Fruit fly (Drosophila melanogaster) whole organism, adult: Measurements from ENCODE around the gene ATP7.

Experiments
- CG11617 ChIP-seq: fragments of 200-800 bp; sonication (Bioruptor generic); optimal IDR thresholded peaks from 2 replicates; lab custom pipeline; 2017; ENCODE audit warnings: mild to moderate bottlenecking, missing biosample characterization, missing genetic modification reagents, missing genetic modification characterization
- CG12768 ChIP-seq: fragments of 200-800 bp; sonication (Bioruptor generic); optimal IDR thresholded peaks from 2 replicates; lab custom pipeline; 2017; ENCODE audit warnings: missing biosample characterization, missing genetic modification characterization, mild to moderate bottlenecking, moderate library complexity, missing genetic modification reagents
- CG14711 ChIP-seq: fragments of 200-800 bp; sonication (Bioruptor generic); optimal IDR thresholded peaks from 2 replicates; lab custom pipeline; 2018; ENCODE audit warnings: missing biosample characterization, mild to moderate bottlenecking, missing genetic modification characterization, moderate library complexity
- CG7101 ChIP-seq: fragments of 200-800 bp; sonication (Bioruptor generic); optimal IDR thresholded peaks from 2 replicates; lab custom pipeline; 2018; ENCODE audit warnings: missing biosample characterization, mild to moderate bottlenecking, missing genetic modification characterization, moderate library complexity
- Clk ChIP-seq: fragments of 200-800 bp; sonication (Bioruptor generic); optimal IDR thresholded peaks from 2 replicates; lab custom pipeline; 2017; ENCODE audit warnings: missing biosample characterization, missing genetic modification characterization
- Crg-1 ChIP-seq: fragments of 200-800 bp; sonication (Bioruptor generic); optimal IDR thresholded peaks from 2 replicates; lab custom pipeline; 2016; ENCODE audit warnings: missing biosample characterization, missing genetic modification characterization
- Mnt ChIP-seq: fragments of 200-800 bp; sonication (Bioruptor generic); optimal IDR thresholded peaks from 2 replicates; lab custom pipeline; 2016; ENCODE audit warnings: missing biosample characterization, mild to moderate bottlenecking, missing genetic modification characterization
- bab1 ChIP-seq: fragments of 200-800 bp; sonication (Bioruptor generic); optimal IDR thresholded peaks from 3 replicates; lab custom pipeline; 2019; ENCODE audit warnings: missing biosample characterization, mild to moderate bottlenecking, missing genetic modification characterization, moderate library complexity
- cnc ChIP-seq, 2 experiments: fragments of >200 bp; optimal IDR thresholded peaks; 2 replicates each; lab custom pipeline; 2017
- pad ChIP-seq: fragments of 200-800 bp; sonication (Bioruptor generic); optimal IDR thresholded peaks from 3 replicates; lab custom pipeline; 2017; ENCODE audit warnings: missing biosample characterization, missing genetic modification characterization, mild to moderate bottlenecking, moderate library complexity, missing genetic modification reagents
- toe ChIP-seq: fragments of 200-800 bp; sonication (Bioruptor generic); optimal IDR thresholded peaks from 2 replicates; lab custom pipeline; 2016; ENCODE audit warnings: missing biosample characterization, missing genetic modification characterization

DNA sequence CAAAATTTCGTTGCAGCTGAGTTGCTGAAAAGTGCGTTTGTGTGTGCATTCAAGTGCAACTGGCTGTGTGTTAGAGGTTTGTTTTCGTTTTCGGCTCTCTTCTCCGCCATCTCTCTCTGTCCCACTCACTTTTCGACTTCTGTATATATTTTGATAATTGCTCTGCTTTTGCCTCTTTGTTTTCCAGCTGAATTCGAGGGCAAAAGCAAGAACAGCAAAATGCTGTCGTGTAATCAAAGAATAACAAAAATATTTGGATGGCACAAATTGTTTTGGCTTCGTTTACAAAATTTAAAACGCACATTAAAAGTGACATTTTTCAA lies 36.1 kb upstream of the ATP7 start:
- TF ChIP-seq cnc (optimal IDR thresholded peaks at IDR 0.05; lab: Kevin White, UChicago) (no peak), Mnt (GFP tag; lab: Kevin White, UChicago) (no peak), CG11617 (GFP tag; lab: Kevin White, UChicago) (no peak), Crg-1 (GFP tag; lab: Kevin White, UChicago) (no peak), Clk (GFP tag; lab: Kevin White, UChicago) (no peak), pad (GFP tag; lab: Kevin White, UChicago) (no peak), CG14711 (no peak), CG7101 (tag; lab: Kevin White, UChicago) (no peak), toe (GFP tag; lab: Kevin White, UChicago) (no peak), bab1 (GFP tag; lab: Kevin White, UChicago) (no peak), CG12768 (no peak)
